Fruit fly (Drosophila melanogaster) whole organism, prepupa: ENCODE measurements around the gene Cnep1r2.

ENCODE experiments used
- CG6854 ChIP-seq: fragments of 200-800 bp; sonication (Bioruptor generic); optimal IDR thresholded peaks from 2 replicates; lab custom pipeline; 2017; ENCODE audit warnings: missing biosample characterization, mild to moderate bottlenecking, missing genetic modification characterization
- fd59A ChIP-seq: fragments of 200-800 bp; sonication (Bioruptor generic); optimal IDR thresholded peaks from 2 replicates; lab custom pipeline; 2017; ENCODE audit warnings: missing biosample characterization, mild to moderate bottlenecking, missing genetic modification characterization, missing genetic modification reagents
- fd85E ChIP-seq: fragments of 200-800 bp; sonication (Bioruptor generic); optimal IDR thresholded peaks from 3 replicates; lab custom pipeline; 2016; ENCODE audit warnings: missing biosample characterization, missing genetic modification characterization

DNA sequence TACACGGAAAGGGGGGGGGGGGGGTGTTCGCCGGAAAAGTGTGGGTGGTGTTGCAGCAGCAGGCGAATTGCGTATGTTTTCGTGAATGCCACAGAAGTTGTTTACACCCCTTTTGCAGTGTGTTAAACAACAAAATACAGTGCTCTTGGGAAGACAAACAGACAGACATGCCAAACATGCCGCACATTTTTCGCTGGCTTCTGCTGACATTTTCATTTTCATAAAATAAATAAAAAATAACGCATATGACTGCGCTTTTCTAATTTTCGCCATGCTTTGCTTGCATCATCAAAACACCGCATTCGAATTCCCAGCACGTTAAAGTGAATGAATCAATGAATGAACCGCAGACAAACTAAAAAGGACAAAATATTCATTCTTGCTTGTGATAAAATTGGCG lies 13.3 kb downstream of the Cnep1r2 start:
- TF ChIP-seq fd59A (GFP tag; lab: Kevin White, UChicago) (no peak), fd85E (GFP tag; lab: Kevin White, UChicago) (no peak), CG6854 (GFP tag; lab: Kevin White, UChicago) (no peak)
